Worm (Caenorhabditis elegans) whole organism, L4/young adult: Measurements from ENCODE around the gene K11G9.5.

Experiments
- W03F9.2 ChIP-seq: fragments of 150-350 bp; optimal IDR thresholded peaks from 2 replicates; lab custom pipeline; 2014; ENCODE audit warnings: missing biosample characterization, missing genetic modification characterization
- dao-5 ChIP-seq: sonication (generic microtip); optimal IDR thresholded peaks from 2 replicates; lab custom pipeline; 2016; ENCODE audit warnings: missing genotype, missing genetic modification characterization, moderate library complexity, missing compliant biosample characterization
- him-1 ChIP-seq: sonication (generic microtip); optimal IDR thresholded peaks from 2 replicates; lab custom pipeline; 2016; ENCODE audit warnings: missing genotype, missing genetic modification reagents, missing genetic modification characterization, missing compliant biosample characterization

The K11G9.5 gene

DNA sequence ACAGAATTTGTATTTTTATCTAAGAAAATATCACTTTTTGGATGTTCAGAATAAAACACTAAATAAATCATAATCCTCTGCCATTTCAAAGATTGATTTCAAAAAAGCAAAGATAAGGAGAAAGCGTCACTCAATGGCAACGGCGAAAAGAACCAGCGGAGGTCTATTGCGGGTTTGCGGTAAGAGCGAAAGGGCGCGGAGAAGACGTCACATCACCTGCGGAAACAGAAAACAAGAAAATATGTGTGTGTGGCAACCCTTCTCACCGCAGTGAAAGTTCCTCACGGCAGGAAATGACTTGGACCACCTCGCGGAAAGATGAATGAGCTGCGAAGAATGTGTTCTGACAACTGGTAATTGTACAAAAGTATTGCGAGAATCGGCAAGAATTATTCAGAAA, 11.5 kb upstream of the K11G9.5 start:
- TF ChIP-seq W03F9.2 (tag; lab: Kevin White, UChicago) = no peak
- no peak for TF ChIP-seq dao-5 (tag; lab: Kevin White, UChicago)
- no peak for TF ChIP-seq him-1

DNA sequence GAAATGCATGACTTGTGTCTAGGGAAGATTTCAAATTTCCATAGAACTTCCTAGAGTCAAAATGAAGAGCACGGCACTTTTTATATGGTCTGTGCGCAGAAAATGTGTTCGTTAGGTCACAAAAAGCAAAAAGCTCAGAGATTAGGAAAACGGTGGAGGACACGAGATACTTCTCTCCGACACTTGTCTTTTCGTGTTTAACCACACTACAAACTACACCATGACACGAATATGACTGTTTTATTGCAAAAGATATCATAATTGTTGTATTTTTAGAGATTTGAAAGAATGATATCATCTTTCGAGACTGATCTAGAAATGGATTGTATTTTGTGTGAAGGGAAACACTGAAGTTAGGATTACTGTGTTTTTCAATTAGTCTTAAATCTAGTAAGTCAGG, 10.7 kb upstream of the K11G9.5 start:
- no peak for TF ChIP-seq dao-5 (tag; lab: Kevin White, UChicago)
- no peak for TF ChIP-seq him-1
- TF ChIP-seq W03F9.2 (tag; lab: Kevin White, UChicago) = no peak

DNA sequence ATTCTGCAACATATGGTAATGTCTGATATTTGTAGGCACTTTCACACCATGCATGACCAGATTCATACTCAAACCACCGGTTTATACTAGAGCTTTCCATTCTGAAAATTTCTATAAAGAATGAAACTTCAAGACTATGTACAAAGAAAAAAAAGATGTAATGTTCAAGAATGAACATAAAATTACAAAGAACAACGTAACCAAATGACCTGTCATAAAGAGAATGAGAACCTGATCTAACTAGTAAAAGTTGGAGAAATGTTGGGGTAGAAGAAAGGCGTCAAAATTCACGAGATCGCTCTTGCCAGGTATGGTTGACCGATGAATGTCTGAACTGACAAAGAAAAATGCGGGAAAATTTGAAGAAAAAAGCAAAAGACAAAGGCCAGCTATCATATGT, 9.3 kb upstream of the K11G9.5 start, which contains the start of gene W02F12.2:
Gene W02F12.2 (minus strand): TSS at position 101 of the 400 bp plus-strand sequence.
- TF ChIP-seq W03F9.2 (tag; lab: Kevin White, UChicago) (no peak), dao-5 (tag; lab: Kevin White, UChicago) (no peak), him-1 (no peak)

DNA sequence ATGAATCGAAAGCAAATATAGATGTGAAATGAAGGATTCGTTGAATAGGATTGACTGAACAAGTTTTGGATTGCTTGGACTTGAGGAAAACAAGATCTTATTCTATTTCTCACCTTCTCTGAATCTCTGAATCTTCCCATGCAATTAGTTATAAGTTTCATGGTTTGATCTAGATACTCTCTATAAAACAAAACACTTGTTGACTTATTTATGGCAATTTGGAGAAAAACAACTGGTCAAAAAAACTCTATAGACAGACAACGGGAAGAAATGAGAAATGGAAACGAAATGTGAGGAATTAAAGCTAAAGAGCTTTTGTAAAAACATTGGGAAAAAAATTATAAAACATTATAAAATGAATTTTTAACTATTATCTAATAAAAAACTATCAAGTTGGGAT, 6.4 kb upstream of the K11G9.5 start, which contains the start of gene W02F12.8:
Gene W02F12.8 (minus strand): TSS at position 101 of the 400 bp plus-strand sequence.
- no peak for TF ChIP-seq him-1
- TF ChIP-seq dao-5 (tag; lab: Kevin White, UChicago) = no peak
- no peak for TF ChIP-seq W03F9.2 (tag; lab: Kevin White, UChicago)

DNA sequence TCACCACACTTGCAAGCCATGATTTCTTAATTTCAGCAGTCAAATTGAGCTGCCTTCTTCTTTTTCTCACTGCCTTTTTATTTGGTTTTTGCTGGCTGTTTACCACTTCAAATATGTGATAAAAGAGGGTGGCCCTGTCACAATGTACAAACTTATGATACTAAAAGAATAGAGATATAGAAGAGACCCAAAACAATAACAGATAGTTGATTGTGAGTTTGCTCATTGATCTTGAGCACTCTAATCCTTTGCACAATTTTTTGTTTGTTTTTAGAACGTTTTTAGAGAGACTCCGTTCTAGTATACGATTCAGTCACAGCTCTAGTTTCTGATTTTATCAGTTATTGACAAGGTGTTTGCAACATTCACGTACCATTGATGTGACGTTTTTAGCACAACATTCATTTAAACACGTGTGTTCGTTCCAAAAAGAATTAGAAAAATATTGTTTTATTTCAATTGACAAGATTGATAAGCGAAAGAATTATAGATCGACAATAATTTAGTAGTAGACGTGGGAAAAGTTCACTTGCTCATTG, 3.6 kb upstream of the K11G9.5 start, which contains the start of gene mtl-1:
Gene mtl-1 (minus strand): TSS at position 51 of the 539 bp plus-strand sequence.
- no peak for TF ChIP-seq him-1
- no peak for TF ChIP-seq W03F9.2 (tag; lab: Kevin White, UChicago)
- no peak for TF ChIP-seq dao-5 (tag; lab: Kevin White, UChicago)

DNA sequence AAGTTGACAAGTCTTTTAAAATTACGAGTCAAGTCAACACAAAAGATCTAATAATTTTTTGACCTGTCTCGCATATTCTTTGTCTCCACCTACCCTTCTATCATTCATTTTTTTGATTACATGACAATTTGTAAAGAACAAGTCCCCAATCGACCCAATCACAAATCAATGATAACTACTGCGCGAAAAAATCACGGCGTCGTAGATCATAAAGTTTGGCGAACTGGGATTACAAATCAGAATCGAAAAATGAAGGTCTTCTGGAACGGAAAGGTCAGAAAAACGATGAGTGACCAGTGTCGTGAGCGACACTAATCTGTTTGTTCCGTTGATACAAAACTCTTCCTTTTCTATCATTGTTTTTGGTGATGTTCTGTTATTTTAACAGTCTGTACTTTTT, 1.8 kb upstream of the K11G9.5 start:
- TF ChIP-seq dao-5 (tag; lab: Kevin White, UChicago) (no peak), W03F9.2 (tag; lab: Kevin White, UChicago) (no peak), him-1 (no peak)

DNA sequence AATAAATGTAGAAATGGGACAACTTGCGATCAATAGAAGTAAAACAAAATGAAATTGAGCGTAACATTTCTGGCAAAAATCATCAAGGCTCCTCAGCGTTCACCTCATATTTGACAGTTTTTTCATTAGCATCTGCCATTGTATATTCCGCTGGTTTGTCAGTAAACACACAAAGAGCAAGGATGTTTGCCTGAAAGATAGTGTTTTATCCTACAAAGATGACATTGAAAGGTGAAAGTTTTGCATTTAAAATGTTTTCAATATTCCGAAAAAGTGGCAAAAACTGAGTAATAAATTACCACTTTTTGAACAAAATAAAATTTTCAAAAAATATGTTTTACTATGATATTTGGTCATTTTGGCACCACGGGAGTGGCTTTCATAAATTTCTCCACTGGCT, 2.3 kb downstream of the K11G9.5 start:
- no peak for TF ChIP-seq W03F9.2 (tag; lab: Kevin White, UChicago)
- no peak for TF ChIP-seq him-1
- TF ChIP-seq dao-5 (tag; lab: Kevin White, UChicago) = no peak

DNA sequence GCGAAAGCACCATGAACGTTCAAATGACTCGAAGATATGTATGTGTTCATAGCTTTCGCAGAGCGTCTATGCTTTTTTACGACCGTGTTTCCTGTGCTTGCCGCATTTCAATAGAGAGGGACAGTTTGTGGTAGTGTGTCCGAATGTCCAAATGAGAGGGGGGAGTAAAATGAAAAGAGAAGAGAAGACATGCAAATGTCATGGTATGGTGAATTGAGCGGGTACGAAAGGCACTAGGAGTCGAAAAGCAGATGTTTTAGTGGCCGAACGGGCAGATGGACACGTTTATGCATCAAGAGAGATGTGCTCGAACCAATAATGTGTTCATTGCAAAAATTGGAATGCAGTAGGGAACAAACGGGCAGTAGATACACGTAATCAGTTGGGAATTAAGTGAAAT, 2.8 kb downstream of the K11G9.5 start:
- TF ChIP-seq W03F9.2 (tag; lab: Kevin White, UChicago) (no peak), him-1 (no peak), dao-5 (tag; lab: Kevin White, UChicago) (no peak)

DNA sequence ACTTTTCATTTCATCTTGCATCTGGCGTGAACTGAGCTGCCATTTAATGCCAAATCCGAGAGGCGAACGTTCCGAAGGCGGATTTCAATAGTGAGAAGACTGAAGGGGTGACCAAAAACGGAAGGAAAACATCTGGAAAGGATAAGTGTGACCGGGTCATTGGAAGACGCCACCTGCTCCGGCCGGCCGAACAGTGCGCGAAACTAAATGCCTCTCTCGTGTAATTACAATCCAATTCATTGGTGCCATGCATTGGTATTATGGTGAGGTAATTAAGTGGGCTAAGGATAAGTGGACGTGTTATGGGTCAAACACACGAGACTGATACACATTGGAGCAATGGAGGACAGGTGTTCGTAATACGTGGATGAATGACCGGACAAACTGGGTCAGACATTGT, 3.8 kb downstream of the K11G9.5 start:
- TF ChIP-seq W03F9.2 (tag; lab: Kevin White, UChicago) (no peak), him-1 (no peak), dao-5 (tag; lab: Kevin White, UChicago) (no peak)

DNA sequence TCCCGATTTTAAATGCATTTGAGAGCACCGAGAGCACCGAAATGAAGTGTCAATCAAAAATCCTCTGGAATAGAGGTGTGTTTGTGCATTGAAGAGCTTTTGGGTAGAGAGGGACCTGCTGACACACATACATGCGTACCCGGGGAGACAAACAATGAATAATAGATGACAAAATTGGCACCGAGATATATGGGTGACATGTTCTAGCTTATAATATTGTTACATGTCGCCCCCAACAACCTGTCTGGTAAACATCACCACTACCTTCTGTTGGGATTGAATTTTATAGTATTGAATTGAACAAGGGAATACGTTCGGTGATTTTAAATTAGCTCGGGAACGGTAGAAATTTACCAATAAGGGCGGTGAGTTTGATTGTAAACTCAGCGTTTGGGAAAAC, 4.6 kb downstream of the K11G9.5 start:
- TF ChIP-seq W03F9.2 (tag; lab: Kevin White, UChicago) (no peak), him-1 (no peak), dao-5 (tag; lab: Kevin White, UChicago) (no peak)

DNA sequence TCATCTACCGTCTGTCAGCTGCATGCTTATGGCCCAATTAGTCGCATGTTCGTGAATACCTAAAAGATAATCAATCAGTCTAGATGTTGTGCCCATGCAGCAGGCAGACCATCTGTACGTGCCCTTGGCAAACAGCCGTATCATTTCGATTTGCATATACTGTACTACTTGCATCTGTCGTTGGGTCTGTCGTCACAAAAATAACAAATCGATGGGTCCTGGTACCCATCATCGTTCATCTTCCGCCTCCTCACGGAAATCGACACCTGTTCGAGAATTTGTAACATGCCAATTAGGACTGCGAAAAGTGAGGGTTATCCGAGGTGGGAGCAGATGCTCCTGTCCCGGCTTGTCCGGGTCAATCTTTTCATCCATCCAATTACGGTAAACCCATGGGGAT, 5.0 kb downstream of the K11G9.5 start:
- TF ChIP-seq dao-5 (tag; lab: Kevin White, UChicago) (no peak), him-1 (no peak), W03F9.2 (tag; lab: Kevin White, UChicago) (no peak)

DNA sequence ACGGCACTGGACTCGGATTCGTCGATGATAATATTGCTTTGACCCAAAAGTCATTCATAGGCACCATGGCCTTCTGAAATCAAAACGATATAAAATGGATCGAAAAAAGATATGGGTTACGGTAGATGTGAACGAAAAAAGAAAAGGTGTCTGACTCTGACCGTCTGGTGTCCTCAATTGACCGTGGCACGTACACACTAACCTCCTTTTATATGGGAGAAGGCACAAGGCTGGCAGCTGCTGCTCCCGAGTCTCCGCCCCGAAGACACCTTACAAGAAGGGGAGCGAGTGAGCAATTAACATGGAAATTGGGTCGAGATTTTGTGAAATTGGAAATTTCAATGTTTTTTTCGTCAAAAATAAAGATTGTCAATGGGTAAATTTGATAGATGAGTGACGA, 6.8 kb downstream of the K11G9.5 start, which contains the start of gene egl-46:
Gene egl-46 (minus strand): TSS at position 73 of the 400 bp plus-strand sequence.
- no peak for TF ChIP-seq dao-5 (tag; lab: Kevin White, UChicago)
- TF ChIP-seq him-1 = no peak
- TF ChIP-seq W03F9.2 (tag; lab: Kevin White, UChicago) = no peak

DNA sequence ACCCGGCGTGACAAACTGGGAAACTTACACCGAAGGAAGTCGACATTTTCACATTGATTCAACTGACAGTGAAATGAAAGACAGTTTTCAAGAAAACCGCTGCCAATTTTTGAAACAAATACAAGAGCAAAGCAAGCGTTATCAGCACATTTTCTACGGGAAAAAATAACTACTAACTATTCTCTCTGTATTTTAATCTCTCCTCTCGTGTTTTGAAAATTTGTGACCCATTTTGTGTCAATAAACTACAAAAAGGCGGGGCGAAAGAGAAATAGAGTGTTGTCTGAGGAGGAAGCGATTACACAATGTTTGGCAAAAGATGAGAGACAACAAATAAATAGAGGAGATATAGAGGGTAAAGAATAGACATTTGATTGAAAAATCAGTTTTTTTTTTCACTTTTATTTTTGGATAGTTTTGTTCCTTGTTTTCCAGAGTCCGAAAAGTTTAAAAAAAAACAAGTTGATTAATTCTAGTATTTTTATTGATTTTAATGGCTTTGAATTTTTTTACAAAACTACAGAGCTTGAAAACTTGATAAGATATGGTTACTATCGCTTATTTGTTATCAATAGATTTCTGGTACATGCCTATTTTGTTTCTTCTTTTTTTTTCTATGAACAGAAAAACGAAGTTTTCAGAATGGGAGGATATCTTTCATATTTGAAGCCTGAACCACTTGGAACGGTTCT, 12.0 kb downstream of the K11G9.5 start, which contains the start of gene cest-34:
Gene cest-34 (plus strand): TSS at position 642 of the 692 bp plus-strand sequence.
- TF ChIP-seq W03F9.2 (tag; lab: Kevin White, UChicago) = no peak
- no peak for TF ChIP-seq dao-5 (tag; lab: Kevin White, UChicago)
- no peak for TF ChIP-seq him-1

DNA sequence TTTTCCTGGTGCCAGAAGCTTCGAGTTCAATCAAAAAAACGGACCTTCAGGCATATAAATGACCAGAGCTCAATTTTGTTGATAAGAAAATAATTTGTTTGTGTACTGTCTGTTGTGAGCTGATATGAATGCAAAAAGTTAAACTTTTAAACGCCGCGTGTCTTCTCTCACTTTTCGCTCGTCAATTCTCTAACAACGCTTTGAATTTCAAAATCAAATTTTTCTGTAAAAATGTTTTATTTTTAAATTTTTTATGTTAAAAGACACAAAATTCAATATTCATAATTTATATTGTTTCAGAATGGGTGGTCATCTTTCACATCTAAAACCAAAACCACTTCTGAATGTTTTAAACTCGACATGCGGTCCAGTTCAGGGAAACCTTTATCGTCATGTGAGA, 14.3 kb downstream of the K11G9.5 start, which contains the start of gene cest-31:
Gene cest-31 (plus strand): TSS at position 301 of the 400 bp plus-strand sequence.
- TF ChIP-seq dao-5 (tag; lab: Kevin White, UChicago) (no peak), W03F9.2 (tag; lab: Kevin White, UChicago) (no peak), him-1 (no peak)
